Fruit fly (Drosophila melanogaster) whole organism, embryonic: ENCODE data around the gene Sems.

Source experiments
- CG7357 ChIP-seq: fragments of 200-800 bp; sonication (Bioruptor generic); IDR thresholded peaks from 3 replicates; pipeline ENCODE4 v1.3.6; 2022; ENCODE audit warnings: missing biosample characterization, missing genetic modification characterization
- D ChIP-seq, 2 experiments: fragments of 200-800 bp in 1 of 2; fragments of >200 bp in 1 of 2; sonication (Bioruptor generic) in 1 of 2; optimal IDR thresholded peaks; 2 replicates in 1 of 2; 3 replicates in 1 of 2; lab custom pipeline; 2017; ENCODE audit warnings: mild to moderate bottlenecking in 1 of 2, missing biosample characterization in 1 of 2, missing genetic modification characterization in 1 of 2, missing genetic modification reagents in 1 of 2
- tna ChIP-seq: fragments of 200-800 bp; sonication (Bioruptor generic); IDR thresholded peaks from 2 replicates; pipeline ENCODE4 v1.3.6; 2022; ENCODE audit warnings: missing biosample characterization, missing genetic modification characterization; ENCODE audit not compliant: partially characterized antibody

DNA sequence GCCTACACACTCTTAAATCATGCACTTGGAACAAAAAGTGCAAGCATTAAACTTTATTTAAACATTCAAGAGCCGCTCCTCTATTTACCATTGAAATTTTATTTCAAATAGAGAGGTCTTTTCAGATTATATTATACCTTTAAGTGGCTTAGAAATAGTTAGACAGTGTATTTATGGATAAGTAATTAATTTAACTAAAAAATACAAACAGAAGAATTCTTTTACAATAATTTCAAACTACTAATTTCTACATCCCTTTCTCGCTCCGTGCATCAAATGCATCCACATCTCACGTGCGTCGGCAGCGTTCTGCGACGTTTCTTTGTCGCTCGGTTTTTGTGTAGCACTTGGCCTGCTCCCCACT lies 6.4 kb downstream of the Sems start:
- TF ChIP-seq CG7357 (GFP tag; lab: Robert Waterston, UW) = peak; percentile 27; the same call in 1 of the 3 replicates
- no peak for TF ChIP-seq D (optimal IDR thresholded peaks at IDR 0.05; lab: Kevin White, UChicago)
- peak; percentile 81 for TF ChIP-seq D (GFP tag; optimal IDR thresholded peaks at IDR 0.05; lab: Kevin White, UChicago)
- TF ChIP-seq tna (GFP tag; lab: Robert Waterston, UW) = no peak
